Worm (Caenorhabditis elegans): ENCODE measurements around the gene F10E9.5.

F10E9.5 gene

ce11 chrIII:8268296-8268695 is 39.1 kb upstream of the F10E9.5 start, which contains the start of the genes F09G8.7 and crn-7 (continued):
- TF ChIP-seq ces-1 (GFP tag; optimal IDR thresholded peaks at IDR 0.05) (no peak), mes-2 (tag; optimal IDR thresholded peaks at IDR 0.05; ENCODE audit: poor library complexity, severe bottlenecking) (peak; percentile 67), daf-8 (GFP tag; IDR thresholded peaks at IDR 0.05) (no peak), F49E8.2 (tag; optimal IDR thresholded peaks at IDR 0.05; ENCODE audit: borderline replicate concordance) (no peak), ceh-44 (GFP tag; IDR thresholded peaks at IDR 0.05) (no peak), nhr-28 (tag; optimal IDR thresholded peaks at IDR 0.05) (peak; percentile 51), snpc-1.2 (GFP tag; IDR thresholded peaks at IDR 0.05) (no peak), mdt-29 (GFP tag; IDR thresholded peaks at IDR 0.05) (no peak), rbr-2 (tag; optimal IDR thresholded peaks at IDR 0.05) (no peak), jun-1 (tag; optimal IDR thresholded peaks at IDR 0.05) (no peak), vab-7 (GFP tag; IDR thresholded peaks at IDR 0.05) (no peak), ceh-32 (tag; optimal IDR thresholded peaks at IDR 0.05; ENCODE audit: poor library complexity) (no peak), zfp-3 (GFP tag; conservative IDR thresholded peaks at IDR 0.05) (no peak), ZK337.2 (GFP tag; IDR thresholded peaks at IDR 0.05) (no peak), daf-16 (GFP tag; optimal IDR thresholded peaks at IDR 0.05) (no peak), daf-16 (tag; optimal IDR thresholded peaks at IDR 0.05) (peak; percentile 15), duxl-1 (tag; optimal IDR thresholded peaks at IDR 0.05; ENCODE audit: poor library complexity) (no peak), sdz-12 (GFP tag; optimal IDR thresholded peaks at IDR 0.05) (no peak)

- TF ChIP-seq nhr-111 (GFP tag; optimal IDR thresholded peaks at IDR 0.05) (no peak), aly-2 (tag; optimal IDR thresholded peaks at IDR 0.05) (no peak), F26F4.8 (GFP tag; conservative IDR thresholded peaks at IDR 0.05) (no peak), nhr-10 (tag; optimal IDR thresholded peaks at IDR 0.05) (no peak), lir-3 (tag; optimal IDR thresholded peaks at IDR 0.05) (no peak), dmd-8 (GFP tag; IDR thresholded peaks at IDR 0.05) (no peak), dpl-1 (GFP tag; optimal IDR thresholded peaks at IDR 0.05) (no peak), spr-3 (GFP tag; optimal IDR thresholded peaks at IDR 0.05) (no peak), mxl-3 (GFP tag; optimal IDR thresholded peaks at IDR 0.05) (no peak), nhr-25 (tag; optimal IDR thresholded peaks at IDR 0.05; ENCODE audit: borderline replicate concordance, insufficient read depth) (no peak), ceh-44 (GFP tag; IDR thresholded peaks at IDR 0.05) (no peak), nhr-6 (tag; optimal IDR thresholded peaks at IDR 0.05) (no peak)
Measured at ce11 chrIII:8271676-8272225, 35.6 kb upstream of the F10E9.5 start, which contains the start of the genes mps-4 and F09G8.10. Gene mps-4, minus strand, starts transcription at chrIII:8271776. Gene F09G8.10, minus strand, starts transcription at chrIII:8272175.

DNA sequence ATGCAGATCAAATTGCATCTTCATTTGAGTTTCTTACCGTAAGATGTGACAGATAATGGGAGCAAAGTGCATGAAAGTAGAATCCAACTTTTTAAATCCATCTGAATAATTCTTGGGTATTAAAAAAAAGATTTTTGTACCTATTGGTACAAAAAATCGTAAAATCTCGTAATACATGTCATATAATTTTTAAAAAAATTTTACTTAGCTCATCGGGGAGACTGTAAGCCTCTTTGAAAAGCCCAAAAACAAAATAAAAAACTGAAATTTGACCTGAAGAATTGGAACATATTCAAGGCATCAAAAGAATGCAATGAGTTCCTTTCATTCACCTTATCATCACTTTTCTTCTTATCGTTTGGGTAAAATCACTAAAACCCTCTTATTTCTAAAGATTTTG is 31.5 kb upstream of the F10E9.5 start, which contains the start of gene clec-160:
Gene clec-160, minus strand, starts transcription at position 101 of the 400 bp plus-strand sequence.
- TF ChIP-seq zip-11 (GFP tag; IDR thresholded peaks at IDR 0.05) (no peak), ceh-44 (GFP tag; IDR thresholded peaks at IDR 0.05) (no peak), spr-1 (tag; optimal IDR thresholded peaks at IDR 0.05) (no peak), ZK337.2 (GFP tag; IDR thresholded peaks at IDR 0.05) (no peak), nhr-237 (tag; optimal IDR thresholded peaks at IDR 0.05) (no peak), snpc-1.2 (GFP tag; IDR thresholded peaks at IDR 0.05) (no peak)

DNA sequence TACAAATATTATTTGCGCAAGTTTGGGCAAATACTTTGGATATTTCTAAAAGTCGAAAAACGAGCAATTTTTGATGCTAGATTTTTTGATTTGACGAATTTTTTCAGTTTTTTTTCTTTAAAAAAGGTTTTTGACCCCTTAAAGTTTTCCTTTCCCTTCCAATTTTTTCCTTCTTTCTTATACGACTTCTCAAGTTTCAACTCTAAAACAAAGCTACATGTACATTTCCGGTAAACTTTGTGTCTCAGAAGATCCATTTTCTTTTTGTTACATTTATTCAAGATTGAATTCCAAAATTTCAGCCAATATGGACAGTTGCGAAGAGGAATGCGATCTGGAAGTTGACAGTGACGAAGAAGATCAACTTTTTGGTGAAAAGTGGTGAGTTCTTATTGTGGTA is 28.6 kb upstream of the F10E9.5 start, which contains the start of gene mig-10:
Gene mig-10, plus strand, starts transcription at position 301 of the 400 bp plus-strand sequence.
- TF ChIP-seq nhr-42 (GFP tag; IDR thresholded peaks at IDR 0.05) (no peak), hif-1 (tag; optimal IDR thresholded peaks at IDR 0.05) (no peak), T20F7.1 (GFP tag; optimal IDR thresholded peaks at IDR 0.05) (no peak), saeg-2 (GFP tag; IDR thresholded peaks at IDR 0.05) (no peak), ceh-62 (tag; optimal IDR thresholded peaks at IDR 0.05) (no peak), madf-5 (GFP tag; IDR thresholded peaks at IDR 0.05) (no peak), mxl-2 (GFP tag; conservative IDR thresholded peaks at IDR 0.05) (no peak), unc-130 (GFP tag; optimal IDR thresholded peaks at IDR 0.05) (no peak), lin-39 (tag; optimal IDR thresholded peaks at IDR 0.05) (no peak), ceh-44 (GFP tag; IDR thresholded peaks at IDR 0.05) (no peak), lin-13 (GFP tag; optimal IDR thresholded peaks at IDR 0.05) (no peak), arid-1 (GFP tag; conservative IDR thresholded peaks at IDR 0.05) (no peak), nhr-10 (tag; optimal IDR thresholded peaks at IDR 0.05) (no peak), jun-1 (tag; optimal IDR thresholded peaks at IDR 0.05) (no peak), skn-1 (tag; optimal IDR thresholded peaks at IDR 0.05) (no peak), nhr-25 (tag; optimal IDR thresholded peaks at IDR 0.05; ENCODE audit: borderline replicate concordance, insufficient read depth) (no peak)
